Fruit fly (Drosophila melanogaster) whole organism, prepupa: ENCODE data around the gene CG31126.

Experiments used
- Blimp-1 ChIP-seq: fragments of 200-800 bp; sonication (Bioruptor generic); optimal IDR thresholded peaks from 3 replicates; lab custom pipeline; 2017; ENCODE audit warnings: missing biosample characterization, missing genetic modification characterization, mild to moderate bottlenecking, moderate library complexity, missing genetic modification reagents
- CG10631 ChIP-seq: fragments of 200-800 bp; sonication (Bioruptor generic); optimal IDR thresholded peaks from 2 replicates; lab custom pipeline; 2016; ENCODE audit warnings: missing biosample characterization, missing genetic modification characterization
- CG10669 ChIP-seq: fragments of 200-800 bp; sonication (Bioruptor generic); optimal IDR thresholded peaks from 3 replicates; lab custom pipeline; 2018; ENCODE audit warnings: missing biosample characterization, mild to moderate bottlenecking, missing genetic modification characterization, moderate library complexity
- CG11294 ChIP-seq: fragments of 200-800 bp; sonication (Bioruptor generic); IDR thresholded peaks from 2 replicates; pipeline ENCODE4 v1.3.6; 2022; ENCODE audit warnings: missing biosample characterization, missing genetic modification characterization
- CG11762 ChIP-seq: fragments of 200-800 bp; sonication (Bioruptor generic); optimal IDR thresholded peaks from 3 replicates; lab custom pipeline; 2016; ENCODE audit warnings: missing biosample characterization, missing genetic modification characterization; ENCODE audit not compliant: insufficient read depth
- CG11902 ChIP-seq: fragments of 200-800 bp; sonication (Bioruptor generic); optimal IDR thresholded peaks from 3 replicates; lab custom pipeline; 2016; ENCODE audit warnings: missing biosample characterization, missing genetic modification characterization
- CG15336 ChIP-seq: fragments of 200-800 bp; sonication (Bioruptor generic); IDR thresholded peaks from 2 replicates; pipeline ENCODE4 v1.3.6; 2022; ENCODE audit warnings: missing biosample characterization, missing genetic modification characterization
- CG1621 ChIP-seq: fragments of 200-800 bp; sonication (Bioruptor generic); optimal IDR thresholded peaks from 3 replicates; lab custom pipeline; 2018; ENCODE audit warnings: missing biosample characterization, mild to moderate bottlenecking, missing genetic modification characterization
- CG16779 ChIP-seq: fragments of 200-800 bp; sonication (Bioruptor generic); optimal IDR thresholded peaks from 3 replicates; lab custom pipeline; 2017; ENCODE audit warnings: missing biosample characterization, mild to moderate bottlenecking, missing genetic modification characterization
- CG3032 ChIP-seq: fragments of 200-800 bp; optimal IDR thresholded peaks from 2 replicates; lab custom pipeline; 2019; ENCODE audit warnings: missing biosample characterization, mild to moderate bottlenecking, missing genetic modification characterization, moderate library complexity
- CG31627 ChIP-seq: fragments of 200-800 bp; sonication (Bioruptor generic); optimal IDR thresholded peaks from 3 replicates; lab custom pipeline; 2016; ENCODE audit warnings: missing biosample characterization, missing genetic modification characterization
- CG32006 ChIP-seq: fragments of 200-800 bp; sonication (Bioruptor generic); optimal IDR thresholded peaks from 3 replicates; lab custom pipeline; 2017; ENCODE audit warnings: missing biosample characterization, mild to moderate bottlenecking, missing genetic modification characterization
- CG34406 ChIP-seq: fragments of 200-800 bp; sonication (Bioruptor generic); optimal IDR thresholded peaks from 3 replicates; lab custom pipeline; 2016; ENCODE audit warnings: missing biosample characterization, missing genetic modification characterization
- CG4318 ChIP-seq: fragments of 200-800 bp; sonication (Bioruptor generic); optimal IDR thresholded peaks from 3 replicates; lab custom pipeline; 2017; ENCODE audit warnings: missing biosample characterization, mild to moderate bottlenecking, missing genetic modification characterization
- CG6276 ChIP-seq: fragments of 200-800 bp; sonication (Bioruptor generic); optimal IDR thresholded peaks from 2 replicates; lab custom pipeline; 2017; ENCODE audit warnings: missing biosample characterization, mild to moderate bottlenecking, missing genetic modification characterization
- CG6808 ChIP-seq: fragments of 200-800 bp; sonication (Bioruptor generic); optimal IDR thresholded peaks from 3 replicates; lab custom pipeline; 2017; ENCODE audit warnings: missing biosample characterization, missing genetic modification characterization, mild to moderate bottlenecking, moderate library complexity, missing genetic modification reagents
- CG6854 ChIP-seq: fragments of 200-800 bp; sonication (Bioruptor generic); optimal IDR thresholded peaks from 2 replicates; lab custom pipeline; 2017; ENCODE audit warnings: missing biosample characterization, mild to moderate bottlenecking, missing genetic modification characterization
- CG7368 ChIP-seq: fragments of 200-800 bp; sonication (Bioruptor generic); optimal IDR thresholded peaks from 3 replicates; lab custom pipeline; 2016; ENCODE audit warnings: missing biosample characterization, missing genetic modification characterization
- CG8119 ChIP-seq: fragments of 200-800 bp; sonication (Bioruptor generic); IDR thresholded peaks from 3 replicates; pipeline ENCODE4 v1.3.6; 2022; ENCODE audit warnings: missing biosample characterization, missing genetic modification characterization
- CG8319 ChIP-seq: fragments of 200-800 bp; sonication (Bioruptor generic); optimal IDR thresholded peaks from 3 replicates; lab custom pipeline; 2016; ENCODE audit warnings: missing biosample characterization, missing genetic modification characterization
- CG8632 ChIP-seq: fragments of 200-800 bp; sonication (Bioruptor generic); optimal IDR thresholded peaks from 3 replicates; lab custom pipeline; 2016; ENCODE audit warnings: missing biosample characterization, missing genetic modification characterization
- CG9139 ChIP-seq: fragments of 200-800 bp; sonication (Bioruptor generic); optimal IDR thresholded peaks from 3 replicates; lab custom pipeline; 2017; ENCODE audit warnings: missing biosample characterization, mild to moderate bottlenecking, missing genetic modification characterization
- Eip75B ChIP-seq: fragments of 200-800 bp; sonication (Bioruptor generic); optimal IDR thresholded peaks from 3 replicates; lab custom pipeline; 2016; ENCODE audit warnings: missing biosample characterization, missing genetic modification characterization
- Eip78C ChIP-seq: fragments of 200-800 bp; sonication (Bioruptor generic); peaks from one replicate; lab custom pipeline; 2016; ENCODE audit warnings: missing biosample characterization, missing genetic modification characterization
- Eip93F ChIP-seq: fragments of 200-800 bp; sonication (Bioruptor generic); optimal IDR thresholded peaks from 2 replicates; lab custom pipeline; 2016; ENCODE audit warnings: missing biosample characterization, mild to moderate bottlenecking, missing genetic modification characterization
- Ets21C ChIP-seq: fragments of 200-800 bp; sonication (Bioruptor generic); optimal IDR thresholded peaks from 3 replicates; lab custom pipeline; 2016; ENCODE audit warnings: missing biosample characterization, missing genetic modification characterization
- Ets96B ChIP-seq: fragments of 200-800 bp; optimal IDR thresholded peaks from 2 replicates; lab custom pipeline; 2019; ENCODE audit warnings: missing biosample characterization, mild to moderate bottlenecking, missing genetic modification characterization, moderate library complexity
- Gug ChIP-seq: fragments of 200-800 bp; sonication (Bioruptor generic); IDR thresholded peaks from 2 replicates; pipeline ENCODE4 v1.3.6; 2022; ENCODE audit warnings: missing biosample characterization, missing genetic modification characterization
- Hr38 ChIP-seq: sonication (Bioruptor generic); optimal IDR thresholded peaks from 2 replicates; lab custom pipeline; 2016; ENCODE audit warnings: missing biosample characterization, missing genetic modification characterization
- Hr39 ChIP-seq: fragments of 200-800 bp; sonication (Bioruptor generic); optimal IDR thresholded peaks from 2 replicates; lab custom pipeline; 2016; ENCODE audit warnings: missing biosample characterization, missing genetic modification characterization
- Hr4 ChIP-seq: fragments of 200-800 bp; sonication (Bioruptor generic); optimal IDR thresholded peaks from 3 replicates; lab custom pipeline; 2016; ENCODE audit warnings: missing biosample characterization, missing genetic modification characterization
- Lpt ChIP-seq: fragments of 200-800 bp; sonication (Bioruptor generic); optimal IDR thresholded peaks from 3 replicates; lab custom pipeline; 2016; ENCODE audit warnings: missing biosample characterization, missing genetic modification characterization
- Met ChIP-seq: fragments of 200-800 bp; sonication (Bioruptor generic); optimal IDR thresholded peaks from 3 replicates; lab custom pipeline; 2016; ENCODE audit warnings: missing biosample characterization, missing genetic modification characterization
- OdsH ChIP-seq: fragments of 200-800 bp; sonication (Bioruptor generic); optimal IDR thresholded peaks from 3 replicates; lab custom pipeline; 2016; ENCODE audit warnings: missing biosample characterization, missing genetic modification characterization
- Smox ChIP-seq: fragments of 200-800 bp; sonication (Bioruptor generic); optimal IDR thresholded peaks from 3 replicates; lab custom pipeline; 2016; ENCODE audit warnings: missing biosample characterization, missing genetic modification characterization
- Sox102F ChIP-seq: fragments of 200-800 bp; sonication (Bioruptor generic); optimal IDR thresholded peaks from 2 replicates; lab custom pipeline; 2016; ENCODE audit warnings: missing biosample characterization, mild to moderate bottlenecking, missing genetic modification characterization
- Sox14 ChIP-seq: fragments of 200-800 bp; sonication (Bioruptor generic); optimal IDR thresholded peaks from 3 replicates; lab custom pipeline; 2016; ENCODE audit warnings: missing biosample characterization, missing genetic modification characterization
- achi ChIP-seq: fragments of 200-800 bp; sonication (Bioruptor generic); optimal IDR thresholded peaks from 3 replicates; lab custom pipeline; 2016; ENCODE audit warnings: missing biosample characterization, missing genetic modification characterization
- acj6 ChIP-seq: fragments of 200-800 bp; sonication (Bioruptor generic); optimal IDR thresholded peaks from 3 replicates; lab custom pipeline; 2016; ENCODE audit warnings: missing biosample characterization, missing genetic modification characterization
- cyc ChIP-seq: fragments of 200-800 bp; sonication (Bioruptor generic); optimal IDR thresholded peaks from 3 replicates; lab custom pipeline; 2016; ENCODE audit warnings: missing biosample characterization, missing genetic modification characterization
- dac ChIP-seq: fragments of 200-800 bp; sonication (Bioruptor generic); optimal IDR thresholded peaks from 2 replicates; lab custom pipeline; 2017; ENCODE audit warnings: missing biosample characterization, mild to moderate bottlenecking, missing genetic modification characterization
- dsx ChIP-seq: fragments of 200-800 bp; optimal IDR thresholded peaks from 3 replicates; lab custom pipeline; 2019; ENCODE audit warnings: missing biosample characterization, mild to moderate bottlenecking, missing genetic modification characterization, moderate library complexity; ENCODE audit not compliant: poor library complexity, severe bottlenecking
- esn ChIP-seq: fragments of 200-800 bp; sonication (Bioruptor generic); optimal IDR thresholded peaks from 2 replicates; lab custom pipeline; 2016; ENCODE audit warnings: missing biosample characterization, mild to moderate bottlenecking, missing genetic modification characterization, moderate library complexity
- fd59A ChIP-seq: fragments of 200-800 bp; sonication (Bioruptor generic); optimal IDR thresholded peaks from 2 replicates; lab custom pipeline; 2017; ENCODE audit warnings: missing biosample characterization, mild to moderate bottlenecking, missing genetic modification characterization, missing genetic modification reagents
- fd85E ChIP-seq: fragments of 200-800 bp; sonication (Bioruptor generic); optimal IDR thresholded peaks from 3 replicates; lab custom pipeline; 2016; ENCODE audit warnings: missing biosample characterization, missing genetic modification characterization
- fkh ChIP-seq: fragments of 200-800 bp; sonication (Bioruptor generic); optimal IDR thresholded peaks from 3 replicates; lab custom pipeline; 2017; ENCODE audit warnings: missing biosample characterization, mild to moderate bottlenecking, missing genetic modification characterization, moderate library complexity
- lz ChIP-seq: fragments of 200-800 bp; sonication (Bioruptor generic); optimal IDR thresholded peaks from 3 replicates; lab custom pipeline; 2016; ENCODE audit warnings: missing biosample characterization, missing genetic modification characterization
- net ChIP-seq: fragments of 200-800 bp; sonication (Bioruptor generic); optimal IDR thresholded peaks from 3 replicates; lab custom pipeline; 2016; ENCODE audit warnings: missing biosample characterization, missing genetic modification characterization
- salr ChIP-seq, 2 experiments: fragments of 200-800 bp; sonication (Bioruptor generic); optimal IDR thresholded peaks; 3 replicates each; lab custom pipeline; 2016 to 2018; ENCODE audit warnings: missing biosample characterization in 2 of 2, missing genetic modification characterization in 2 of 2, mild to moderate bottlenecking in 1 of 2
- ss ChIP-seq, 2 experiments: fragments of 200-800 bp; sonication (Bioruptor generic); optimal IDR thresholded peaks; 2 replicates in 1 of 2; 3 replicates in 1 of 2; lab custom pipeline; 2017 to 2018; ENCODE audit warnings: mild to moderate bottlenecking in 2 of 2, missing biosample characterization in 2 of 2, missing genetic modification characterization in 2 of 2, moderate library complexity in 1 of 2
- svp ChIP-seq: fragments of 200-800 bp; sonication (Bioruptor generic); peaks from one replicate; lab custom pipeline; 2016; ENCODE audit warnings: missing biosample characterization, missing genetic modification characterization
- topi ChIP-seq: fragments of 200-800 bp; sonication (Bioruptor generic); optimal IDR thresholded peaks from 3 replicates; lab custom pipeline; 2016; ENCODE audit warnings: missing biosample characterization, missing genetic modification characterization

CG31126 gene

dm6 chr3R:24626003-24626486 lies 33.4 kb upstream of the CG31126 start:
- no peak for TF ChIP-seq CG11762
- no peak for TF ChIP-seq CG6854 (GFP tag; lab: Kevin White, UChicago)
- TF ChIP-seq fd59A (GFP tag; lab: Kevin White, UChicago): peak; percentile 10
- TF ChIP-seq Eip93F (GFP tag; lab: Kevin White, UChicago): peak; percentile 59
- TF ChIP-seq CG4318 (GFP tag; lab: Kevin White, UChicago): no peak
- peak; percentile 30 for TF ChIP-seq Lpt (GFP tag; lab: Kevin White, UChicago)
- no peak for TF ChIP-seq fkh
- 0 out of 3 replicates have a peak, but pooled peaks have one; percentile 49 for TF ChIP-seq CG8119 (GFP tag; lab: Robert Waterston, UW)
- peak; percentile 20 for TF ChIP-seq achi (GFP tag; lab: Kevin White, UChicago)
- no peak for TF ChIP-seq salr (GFP tag; optimal IDR thresholded peaks at IDR 0.05; lab: Kevin White, UChicago)
- TF ChIP-seq Ets96B: no peak
- peak; percentile 73 for TF ChIP-seq svp
- no peak for TF ChIP-seq Hr4 (GFP tag; lab: Kevin White, UChicago)
- TF ChIP-seq CG8319 (GFP tag; lab: Kevin White, UChicago): peak; percentile 3
- no peak for TF ChIP-seq CG3032 (tag; lab: Kevin White, UChicago)
- peak; percentile 36 for TF ChIP-seq Sox14 (GFP tag; lab: Kevin White, UChicago)
- TF ChIP-seq CG1621 (tag; lab: Kevin White, UChicago): no peak
- TF ChIP-seq CG34406: peak; percentile 21
- TF ChIP-seq CG31627 (GFP tag; lab: Kevin White, UChicago): peak; percentile 46
- peak; percentile 73 for TF ChIP-seq CG32006
- TF ChIP-seq OdsH (GFP tag; lab: Kevin White, UChicago): no peak
- peak; percentile 38 for TF ChIP-seq dac
- TF ChIP-seq CG10631 (GFP tag; lab: Kevin White, UChicago): no peak
- TF ChIP-seq Smox (GFP tag; lab: Kevin White, UChicago): no peak
- TF ChIP-seq CG6808: no peak
- TF ChIP-seq CG9139 (GFP tag; lab: Kevin White, UChicago): no peak
- no peak for TF ChIP-seq Ets21C (GFP tag; lab: Kevin White, UChicago)
- no peak for TF ChIP-seq Hr38 (GFP tag; lab: Kevin White, UChicago)
- no peak for TF ChIP-seq fd85E (GFP tag; lab: Kevin White, UChicago)
- TF ChIP-seq Eip75B (GFP tag; lab: Kevin White, UChicago): peak; percentile 25
- TF ChIP-seq Blimp-1 (GFP tag; lab: Kevin White, UChicago): no peak
- no peak for TF ChIP-seq CG10669
- peak; percentile 46 for TF ChIP-seq CG8632 (GFP tag; lab: Kevin White, UChicago)
- TF ChIP-seq lz (GFP tag; lab: Kevin White, UChicago): peak; percentile 55
- TF ChIP-seq dsx: no peak
- no peak for TF ChIP-seq ss (GFP tag; optimal IDR thresholded peaks at IDR 0.05; lab: Kevin White, UChicago)
- peak; percentile 55 for TF ChIP-seq esn (GFP tag; lab: Kevin White, UChicago)
- TF ChIP-seq cyc (GFP tag; lab: Kevin White, UChicago): peak; percentile 0
- TF ChIP-seq CG11902 (GFP tag; lab: Kevin White, UChicago): no peak
- peak; percentile 17 for TF ChIP-seq acj6 (GFP tag; lab: Kevin White, UChicago)
- TF ChIP-seq topi: peak; percentile 24
- peak; percentile 41 for TF ChIP-seq CG7368
- peak; percentile 36 for TF ChIP-seq Sox102F (GFP tag; lab: Kevin White, UChicago)
- peak; percentile 58 for TF ChIP-seq CG15336 (GFP tag; lab: Robert Waterston, UW)
- TF ChIP-seq CG11294 (GFP tag; lab: Robert Waterston, UW): no peak
- no peak for TF ChIP-seq Gug
- TF ChIP-seq net: peak; percentile 65
- TF ChIP-seq Met (GFP tag; lab: Kevin White, UChicago): no peak
- peak; percentile 30 for TF ChIP-seq Hr39 (GFP tag; lab: Kevin White, UChicago)
- no peak for TF ChIP-seq CG16779 (tag; lab: Kevin White, UChicago)
- TF ChIP-seq Eip78C (GFP tag; lab: Kevin White, UChicago): peak; percentile 87
- TF ChIP-seq CG6276 (GFP tag; lab: Kevin White, UChicago): peak; percentile 23
